Worm (Caenorhabditis elegans) whole organism, L4 larva: ENCODE data around the gene asp-15.

ENCODE experiments used
- D1046.2 ChIP-seq: fragments of 200-800 bp; sonication (Bioruptor generic); IDR thresholded peaks from 2 replicates; pipeline ENCODE4 v1.3.6; 2022; ENCODE audit warnings: missing genetic modification characterization, missing compliant biosample characterization
- F10B5.3 ChIP-seq: sonication (generic microtip); optimal IDR thresholded peaks from 2 replicates; lab custom pipeline; 2016; ENCODE audit warnings: mild to moderate bottlenecking, missing genetic modification characterization, missing compliant biosample characterization
- F26F4.8 ChIP-seq: fragments of 200-800 bp; sonication (Bioruptor generic); conservative IDR thresholded peaks from 2 replicates; pipeline ENCODE4 v1.3.6; 2022; ENCODE audit warnings: missing genetic modification characterization, missing compliant biosample characterization
- F44E2.7 ChIP-seq: fragments of 200-800 bp; sonication (Bioruptor generic); IDR thresholded peaks from 2 replicates; pipeline ENCODE4 v2.1.2; 2022; ENCODE audit warnings: missing genetic modification characterization, missing compliant biosample characterization
- F49E8.2 ChIP-seq: sonication (generic microtip); optimal IDR thresholded peaks from 2 replicates; lab custom pipeline; 2016; ENCODE audit warnings: missing compliant biosample characterization, mild to moderate bottlenecking, missing genetic modification characterization, borderline replicate concordance
- R02D3.7 ChIP-seq: fragments of 150-350 bp; sonication (generic microtip); optimal IDR thresholded peaks from 3 replicates; lab custom pipeline; 2014; ENCODE audit warnings: missing biosample characterization, missing genetic modification characterization
- T26A8.4 ChIP-seq: fragments of 200-800 bp; sonication (Bioruptor generic); IDR thresholded peaks from 2 replicates; pipeline ENCODE4 v1.3.6; 2022; ENCODE audit warnings: missing genetic modification characterization, missing compliant biosample characterization
- Y75B8A.6 ChIP-seq: fragments of 200-800 bp; sonication (Bioruptor generic); IDR thresholded peaks from 2 replicates; pipeline ENCODE4 v1.3.6; 2022; ENCODE audit warnings: missing genetic modification reagents, missing genetic modification characterization, missing compliant biosample characterization
- ZK337.2 ChIP-seq: fragments of 200-800 bp; sonication (Bioruptor generic); IDR thresholded peaks from 2 replicates; pipeline ENCODE4 v1.3.6; 2022; ENCODE audit warnings: missing genetic modification reagents, missing genetic modification characterization, missing compliant biosample characterization
- ZK546.5 ChIP-seq, 2 experiments: sonication (generic microtip); optimal IDR thresholded peaks; 2 replicates each; lab custom pipeline; 2017; ENCODE audit warnings: missing biosample characterization in 2 of 2, missing genetic modification characterization in 2 of 2
- aly-2 ChIP-seq: sonication (generic microtip); optimal IDR thresholded peaks from 2 replicates; lab custom pipeline; 2018; ENCODE audit warnings: missing biosample characterization, missing genetic modification characterization
- attf-4 ChIP-seq: sonication (generic microtip); optimal IDR thresholded peaks from 3 replicates; lab custom pipeline; 2017; ENCODE audit warnings: missing biosample characterization, missing genetic modification characterization
- daf-19 ChIP-seq: fragments of 200-800 bp; sonication (Bioruptor generic); conservative IDR thresholded peaks from 2 replicates; pipeline ENCODE4 v1.3.6; 2022; ENCODE audit warnings: missing genetic modification characterization, missing compliant biosample characterization
- dmd-8 ChIP-seq: fragments of 200-800 bp; sonication (Bioruptor generic); IDR thresholded peaks from 2 replicates; pipeline ENCODE4 v1.3.6; 2022; ENCODE audit warnings: missing genetic modification characterization, missing compliant biosample characterization
- dpl-1 ChIP-seq: fragments of 150-350 bp; optimal IDR thresholded peaks from 2 replicates; lab custom pipeline; 2014; ENCODE audit warnings: missing biosample characterization, missing genetic modification reagents, missing genetic modification characterization
- egl-43 ChIP-seq: fragments of 200-800 bp; sonication (Bioruptor generic); IDR thresholded peaks from 2 replicates; pipeline ENCODE4 v1.3.6; 2022; ENCODE audit warnings: missing genetic modification reagents, missing genetic modification characterization, missing compliant biosample characterization
- fos-1 ChIP-seq: fragments of 150-350 bp; optimal IDR thresholded peaks from 2 replicates; lab custom pipeline; 2014; ENCODE audit warnings: missing biosample characterization, missing genetic modification characterization
- hif-1 ChIP-seq, 2 experiments: sonication (generic microtip); optimal IDR thresholded peaks; 2 replicates each; lab custom pipeline; 2016 to 2017; ENCODE audit warnings: missing compliant biosample characterization in 2 of 2, missing genetic modification characterization in 2 of 2, missing genetic modification reagents in 2 of 2, missing genotype in 2 of 2, mild to moderate bottlenecking in 1 of 2
- hmg-1.1 ChIP-seq: fragments of 200-800 bp; sonication (Bioruptor generic); IDR thresholded peaks from 2 replicates; pipeline ENCODE4 v1.3.6; 2022; ENCODE audit warnings: missing genetic modification reagents, missing genetic modification characterization, missing compliant biosample characterization
- lin-1 ChIP-seq: fragments of 200-800 bp; sonication (Bioruptor generic); IDR thresholded peaks from 2 replicates; pipeline ENCODE4 v1.3.6; 2022; ENCODE audit warnings: missing genetic modification reagents, missing genetic modification characterization, missing compliant biosample characterization
- lin-15B ChIP-seq: fragments of 150-350 bp; sonication (generic microtip); optimal IDR thresholded peaks from 3 replicates; lab custom pipeline; 2014; ENCODE audit warnings: missing biosample characterization, missing genetic modification characterization
- lir-3 ChIP-seq: sonication (generic microtip); optimal IDR thresholded peaks from 2 replicates; lab custom pipeline; 2016; ENCODE audit warnings: mild to moderate bottlenecking, missing genetic modification characterization, missing compliant biosample characterization
- lsy-2 ChIP-seq, 2 experiments: fragments of 150-350 bp in 1 of 2; sonication (generic microtip) in 1 of 2; optimal IDR thresholded peaks; 2 replicates each; lab custom pipeline; 2014 to 2017; ENCODE audit warnings: missing biosample characterization in 2 of 2, missing genetic modification characterization in 2 of 2
- madf-9 ChIP-seq: fragments of 200-800 bp; sonication (Bioruptor generic); conservative IDR thresholded peaks from 2 replicates; pipeline ENCODE4 v1.3.6; 2022; ENCODE audit warnings: missing genetic modification reagents, missing genetic modification characterization, missing compliant biosample characterization
- mdl-1 ChIP-seq, 2 experiments: fragments of 150-350 bp in 1 of 2; sonication (generic microtip) in 1 of 2; optimal IDR thresholded peaks; 2 replicates each; lab custom pipeline; 2014 to 2017; ENCODE audit warnings: missing biosample characterization in 2 of 2, missing genetic modification characterization in 2 of 2
- mep-1 ChIP-seq: fragments of 150-350 bp; sonication (generic microtip); optimal IDR thresholded peaks from 3 replicates; lab custom pipeline; 2014; ENCODE audit warnings: missing biosample characterization, missing genetic modification characterization
- mxl-3 ChIP-seq: fragments of 200-800 bp; sonication (Bioruptor generic); optimal IDR thresholded peaks from 2 replicates; lab custom pipeline; 2018; ENCODE audit warnings: mild to moderate bottlenecking, missing genetic modification characterization, missing compliant biosample characterization
- nhr-10 ChIP-seq: fragments of 150-350 bp; optimal IDR thresholded peaks from 2 replicates; lab custom pipeline; 2014; ENCODE audit warnings: missing biosample characterization, missing genetic modification characterization
- nhr-111 ChIP-seq: fragments of 200-800 bp; sonication (Bioruptor generic); optimal IDR thresholded peaks from 2 replicates; lab custom pipeline; 2018; ENCODE audit warnings: mild to moderate bottlenecking, missing genetic modification characterization, missing compliant biosample characterization
- nhr-25 ChIP-seq: sonication (generic microtip); optimal IDR thresholded peaks from 2 replicates; lab custom pipeline; 2017; ENCODE audit warnings: missing genetic modification characterization, mild to moderate bottlenecking, missing compliant biosample characterization, antibody characterized with exemption, moderate library complexity, borderline replicate concordance; ENCODE audit not compliant: insufficient read depth
- nhr-48 ChIP-seq: sonication (generic microtip); optimal IDR thresholded peaks from 2 replicates; lab custom pipeline; 2016; ENCODE audit warnings: mild to moderate bottlenecking, missing genetic modification characterization, missing compliant biosample characterization
- nhr-76 ChIP-seq: fragments of 150-350 bp; optimal IDR thresholded peaks from 2 replicates; lab custom pipeline; 2014; ENCODE audit warnings: missing biosample characterization, missing genetic modification characterization
- pha-4 ChIP-seq, 2 experiments: fragments of 150-350 bp in 1 of 2; fragments of 200-800 bp in 1 of 2; sonication (Bioruptor generic) in 1 of 2; IDR thresholded peaks in 1 of 2; optimal IDR thresholded peaks in 1 of 2; 2 replicates each; pipeline versions ENCODE4 v1.3.6 to Lab custom; 2014 to 2022; ENCODE audit warnings: missing genetic modification characterization in 2 of 2, missing genetic modification reagents in 2 of 2, missing biosample characterization in 1 of 2, missing compliant biosample characterization in 1 of 2
- php-3 ChIP-seq: fragments of 200-800 bp; sonication (Bioruptor generic); IDR thresholded peaks from 2 replicates; pipeline ENCODE4 v1.3.6; 2022; ENCODE audit warnings: missing genetic modification reagents, missing genetic modification characterization, missing compliant biosample characterization
- pqm-1 ChIP-seq: sonication (generic microtip); optimal IDR thresholded peaks from 2 replicates; lab custom pipeline; 2017; ENCODE audit warnings: missing biosample characterization, missing genetic modification characterization
- rbr-2 ChIP-seq: sonication (generic microtip); optimal IDR thresholded peaks from 2 replicates; lab custom pipeline; 2016; ENCODE audit warnings: missing genotype, missing genetic modification characterization, missing compliant biosample characterization
- set-16 ChIP-seq: fragments of 200-800 bp; sonication (Bioruptor generic); IDR thresholded peaks from 2 replicates; pipeline ENCODE4 v1.3.6; 2022; ENCODE audit warnings: missing genetic modification reagents, missing genetic modification characterization, missing compliant biosample characterization
- skn-1 ChIP-seq: fragments of 150-350 bp; optimal IDR thresholded peaks from 2 replicates; lab custom pipeline; 2014; ENCODE audit warnings: missing biosample characterization, missing genetic modification characterization
- tag-97 ChIP-seq: fragments of 200-800 bp; sonication (Bioruptor generic); IDR thresholded peaks from 2 replicates; pipeline ENCODE4 v1.3.6; 2022; ENCODE audit warnings: missing genetic modification characterization, missing compliant biosample characterization
- unc-62 ChIP-seq, 3 experiments: fragments of 150-350 bp in 1 of 3; sonication (generic microtip); optimal IDR thresholded peaks in 2 of 3; peaks in 1 of 3; 1 replicate in 1 of 3; 2 replicates in 2 of 3; lab custom pipeline; 2014 to 2017; ENCODE audit warnings: missing biosample characterization in 3 of 3, missing genetic modification characterization in 3 of 3, missing genetic modification reagents in 3 of 3, missing genotype in 1 of 3
- vab-7 ChIP-seq: fragments of 200-800 bp; sonication (Bioruptor generic); IDR thresholded peaks from 2 replicates; pipeline ENCODE4 v1.3.6; 2022; ENCODE audit warnings: missing genetic modification reagents, missing genetic modification characterization, missing compliant biosample characterization
- zag-1 ChIP-seq: fragments of 150-350 bp; optimal IDR thresholded peaks from 2 replicates; lab custom pipeline; 2014; ENCODE audit warnings: missing biosample characterization, missing genetic modification characterization
- zip-11 ChIP-seq: fragments of 200-800 bp; sonication (Bioruptor generic); IDR thresholded peaks from 2 replicates; pipeline ENCODE4 v1.3.6; 2022; ENCODE audit warnings: missing genetic modification characterization, missing compliant biosample characterization

asp-15 gene

ce11 chrV:19049140-19050092, 4.8 kb upstream of the asp-15 start (continued):
- TF ChIP-seq pha-4 (GFP tag; IDR thresholded peaks at IDR 0.05; lab: Robert Waterston, UW) (peak; percentile 35; the same call in 1 of the 2 replicates), pha-4 (tag; optimal IDR thresholded peaks at IDR 0.05; lab: Kevin White, UChicago) (no peak), mxl-3 (GFP tag; lab: Kevin White, UChicago) (no peak), F49E8.2 (tag; lab: Kevin White, UChicago) (no peak), F10B5.3 (tag; lab: Kevin White, UChicago) (no peak), D1046.2 (GFP tag; lab: Robert Waterston, UW) (no peak), ZK546.5 (tag; optimal IDR thresholded peaks at IDR 0.05; lab: Kevin White, UChicago) (no peak), egl-43 (GFP tag; lab: Robert Waterston, UW) (no peak), fos-1 (tag; lab: Kevin White, UChicago) (no peak), hmg-1.1 (GFP tag; lab: Robert Waterston, UW) (no peak), lin-15B (tag; lab: Kevin White, UChicago) (no peak), rbr-2 (no peak), skn-1 (tag; lab: Kevin White, UChicago) (no peak), ZK337.2 (GFP tag; lab: Robert Waterston, UW) (no peak), nhr-25 (no peak), lsy-2 (tag; optimal IDR thresholded peaks at IDR 0.05; lab: Kevin White, UChicago) (no peak), lir-3 (tag; lab: Kevin White, UChicago) (no peak), php-3 (GFP tag; lab: Robert Waterston, UW) (no peak), F44E2.7 (no peak), zag-1 (no peak), pqm-1 (tag; lab: Kevin White, UChicago) (peak; percentile 26), F26F4.8 (GFP tag; lab: Robert Waterston, UW) (no peak), aly-2 (tag; lab: Kevin White, UChicago) (peak; percentile 96), nhr-76 (tag; lab: Kevin White, UChicago) (no peak), mdl-1 (tag; optimal IDR thresholded peaks at IDR 0.05; lab: Kevin White, UChicago) (no peak), Y75B8A.6 (GFP tag; lab: Robert Waterston, UW) (no peak), madf-9 (GFP tag; lab: Robert Waterston, UW) (no peak), dpl-1 (no peak), nhr-111 (no peak), daf-19 (GFP tag; lab: Robert Waterston, UW) (no peak), lin-1 (GFP tag; lab: Robert Waterston, UW) (no peak), vab-7 (GFP tag; lab: Robert Waterston, UW) (no peak), nhr-10 (no peak), zip-11 (GFP tag; lab: Robert Waterston, UW) (no peak), attf-4 (tag; lab: Kevin White, UChicago) (no peak), set-16 (GFP tag; lab: Robert Waterston, UW) (peak; percentile 80), dmd-8 (no peak), R02D3.7 (tag; lab: Kevin White, UChicago) (no peak), unc-62 (GFP tag; optimal IDR thresholded peaks at IDR 0.05 in 1 of 2; lab: Kevin White, UChicago) (peak in 1 of 2 experiments; percentile 59), unc-62 (tag; optimal IDR thresholded peaks at IDR 0.05; lab: Kevin White, UChicago) (no peak), hif-1 (tag; optimal IDR thresholded peaks at IDR 0.05; lab: Kevin White, UChicago) (no peak), nhr-48 (tag; lab: Kevin White, UChicago) (no peak), T26A8.4 (GFP tag; lab: Robert Waterston, UW) (peak; percentile 34; the same call in 1 of the 2 replicates), tag-97 (GFP tag; lab: Robert Waterston, UW) (no peak), mep-1 (tag; lab: Kevin White, UChicago) (peak; percentile 11)
